Worm (Caenorhabditis elegans) whole organism, early embryonic: ENCODE measurements around the gene gipc-1.

Experiments
- aly-1 ChIP-seq: sonication (generic microtip); optimal IDR thresholded peaks from 2 replicates; lab custom pipeline; 2016; ENCODE audit warnings: missing genetic modification characterization, missing compliant biosample characterization
- ama-1 ChIP-seq: fragments of 150-350 bp; optimal IDR thresholded peaks from 2 replicates; lab custom pipeline; 2014
- flt-1 ChIP-seq: fragments of 200-800 bp; sonication (Bioruptor generic); IDR thresholded peaks from 2 replicates; pipeline ENCODE4 v1.3.6; 2022; ENCODE audit warnings: missing genetic modification characterization, missing compliant biosample characterization
- hmbx-1 ChIP-seq: sonication (generic microtip); optimal IDR thresholded peaks from 2 replicates; lab custom pipeline; 2016; ENCODE audit warnings: mild to moderate bottlenecking, missing genetic modification characterization, missing compliant biosample characterization
- pes-1 ChIP-seq: fragments of 200-800 bp; sonication (Bioruptor generic); IDR thresholded peaks from 2 replicates; pipeline ENCODE4 v1.3.6; 2022; ENCODE audit warnings: missing genetic modification reagents, missing genetic modification characterization, missing compliant biosample characterization
- sea-1 ChIP-seq: fragments of 200-800 bp; sonication (Bioruptor generic); conservative IDR thresholded peaks from 2 replicates; pipeline ENCODE4 v1.3.6; 2022; ENCODE audit warnings: missing genetic modification characterization, missing compliant biosample characterization
- tbx-37 ChIP-seq: fragments of 200-800 bp; sonication (Bioruptor generic); conservative IDR thresholded peaks from 2 replicates; pipeline ENCODE4 v1.3.6; 2022; ENCODE audit warnings: missing genetic modification reagents, missing genetic modification characterization, missing compliant biosample characterization

DNA sequence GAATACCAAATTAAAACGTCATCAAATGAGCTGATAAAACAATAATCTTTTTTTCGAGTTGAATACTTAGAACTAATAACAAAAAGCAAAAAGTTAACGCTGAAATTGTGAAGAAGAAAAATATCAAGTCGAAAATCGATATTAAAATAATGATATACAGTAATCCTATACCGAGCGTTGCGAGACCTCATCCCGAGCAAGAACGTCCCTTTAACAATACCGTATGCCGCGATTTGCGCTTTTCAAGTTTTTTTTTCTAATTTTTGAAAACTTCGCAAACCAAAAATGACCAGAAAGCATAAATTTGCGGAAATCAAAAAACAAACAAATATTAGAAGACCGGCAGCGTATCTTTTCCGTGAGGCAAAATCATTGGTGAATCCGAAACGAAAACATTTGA is 20.4 kb downstream of the gipc-1 start, which contains the start of gene F26F4.5:
- no peak for TF ChIP-seq ama-1 (lab: Kevin White, UChicago)
- no peak for TF ChIP-seq flt-1
- TF ChIP-seq sea-1 (GFP tag; lab: Robert Waterston, UW) = no peak
- no peak for TF ChIP-seq tbx-37 (GFP tag; lab: Robert Waterston, UW)
- no peak for TF ChIP-seq hmbx-1
- TF ChIP-seq aly-1 = no peak
- TF ChIP-seq pes-1 (GFP tag; lab: Robert Waterston, UW) = no peak
